Worm (Caenorhabditis elegans) whole organism, L4 larva: Measurements from ENCODE around the gene nhr-129.

Experiments used
- T26A8.4 ChIP-seq: fragments of 200-800 bp; sonication (Bioruptor generic); IDR thresholded peaks from 2 replicates; pipeline ENCODE4 v1.3.6; 2022; ENCODE audit warnings: missing genetic modification characterization, missing compliant biosample characterization
- Y48G9A.11 ChIP-seq: fragments of 200-800 bp; sonication (Bioruptor generic); IDR thresholded peaks from 2 replicates; pipeline ENCODE4 v1.3.6; 2022; ENCODE audit warnings: missing genetic modification reagents, missing genetic modification characterization, missing compliant biosample characterization
- Y5F2A.4 ChIP-seq: fragments of 200-800 bp; sonication (Bioruptor generic); optimal IDR thresholded peaks from 2 replicates; lab custom pipeline; 2018; ENCODE audit warnings: mild to moderate bottlenecking, missing genetic modification characterization, missing compliant biosample characterization
- ZK337.2 ChIP-seq: fragments of 200-800 bp; sonication (Bioruptor generic); IDR thresholded peaks from 2 replicates; pipeline ENCODE4 v1.3.6; 2022; ENCODE audit warnings: missing genetic modification reagents, missing genetic modification characterization, missing compliant biosample characterization
- ZK546.5 ChIP-seq, 2 experiments: sonication (generic microtip); optimal IDR thresholded peaks; 2 replicates each; lab custom pipeline; 2017; ENCODE audit warnings: missing biosample characterization in 2 of 2, missing genetic modification characterization in 2 of 2
- aha-1 ChIP-seq: fragments of 150-350 bp; peaks from one replicate; lab custom pipeline; 2014; ENCODE audit warnings: missing biosample characterization, missing genetic modification characterization
- aly-2 ChIP-seq: sonication (generic microtip); optimal IDR thresholded peaks from 2 replicates; lab custom pipeline; 2018; ENCODE audit warnings: missing biosample characterization, missing genetic modification characterization
- arid-1 ChIP-seq: fragments of 200-800 bp; sonication (Bioruptor generic); conservative IDR thresholded peaks from 2 replicates; pipeline ENCODE4 v1.3.6; 2022; ENCODE audit warnings: missing genetic modification reagents, missing genetic modification characterization, missing compliant biosample characterization
- ceh-28 ChIP-seq: fragments of 150-350 bp; optimal IDR thresholded peaks from 2 replicates; lab custom pipeline; 2014; ENCODE audit warnings: missing biosample characterization, missing genetic modification reagents, missing genetic modification characterization
- ceh-32 ChIP-seq: sonication (generic microtip); optimal IDR thresholded peaks from 2 replicates; lab custom pipeline; 2016; ENCODE audit warnings: mild to moderate bottlenecking, missing genetic modification characterization, missing compliant biosample characterization; ENCODE audit not compliant: poor library complexity
- ceh-44 ChIP-seq: fragments of 200-800 bp; sonication (Bioruptor generic); IDR thresholded peaks from 2 replicates; pipeline ENCODE4 v1.3.6; 2022; ENCODE audit warnings: missing genetic modification reagents, missing genetic modification characterization, missing compliant biosample characterization
- ceh-62 ChIP-seq: sonication (generic microtip); optimal IDR thresholded peaks from 2 replicates; lab custom pipeline; 2017; ENCODE audit warnings: missing biosample characterization, missing genetic modification characterization
- ctbp-1 ChIP-seq: fragments of 200-800 bp; sonication (Bioruptor generic); IDR thresholded peaks from 2 replicates; pipeline ENCODE4 v1.3.6; 2022; ENCODE audit warnings: missing genetic modification reagents, missing genetic modification characterization, missing compliant biosample characterization
- daf-19 ChIP-seq: fragments of 200-800 bp; sonication (Bioruptor generic); conservative IDR thresholded peaks from 2 replicates; pipeline ENCODE4 v1.3.6; 2022; ENCODE audit warnings: missing genetic modification characterization, missing compliant biosample characterization
- dmd-6 ChIP-seq: fragments of 200-800 bp; sonication (Bioruptor generic); IDR thresholded peaks from 2 replicates; pipeline ENCODE4 v1.3.6; 2022; ENCODE audit warnings: missing genetic modification reagents, missing genetic modification characterization, missing compliant biosample characterization
- dmd-8 ChIP-seq: fragments of 200-800 bp; sonication (Bioruptor generic); IDR thresholded peaks from 2 replicates; pipeline ENCODE4 v1.3.6; 2022; ENCODE audit warnings: missing genetic modification characterization, missing compliant biosample characterization
- dpl-1 ChIP-seq: fragments of 150-350 bp; optimal IDR thresholded peaks from 2 replicates; lab custom pipeline; 2014; ENCODE audit warnings: missing biosample characterization, missing genetic modification reagents, missing genetic modification characterization
- egl-43 ChIP-seq: fragments of 200-800 bp; sonication (Bioruptor generic); IDR thresholded peaks from 2 replicates; pipeline ENCODE4 v1.3.6; 2022; ENCODE audit warnings: missing genetic modification reagents, missing genetic modification characterization, missing compliant biosample characterization
- fkh-10 ChIP-seq: fragments of 150-350 bp; optimal IDR thresholded peaks from 2 replicates; lab custom pipeline; 2014; ENCODE audit warnings: missing biosample characterization, missing genetic modification reagents, missing genetic modification characterization
- fos-1 ChIP-seq: fragments of 150-350 bp; optimal IDR thresholded peaks from 2 replicates; lab custom pipeline; 2014; ENCODE audit warnings: missing biosample characterization, missing genetic modification characterization
- hmg-1.1 ChIP-seq: fragments of 200-800 bp; sonication (Bioruptor generic); IDR thresholded peaks from 2 replicates; pipeline ENCODE4 v1.3.6; 2022; ENCODE audit warnings: missing genetic modification reagents, missing genetic modification characterization, missing compliant biosample characterization
- lin-29 ChIP-seq: fragments of 200-800 bp; sonication (Bioruptor generic); IDR thresholded peaks from 2 replicates; pipeline ENCODE4 v1.3.6; 2022; ENCODE audit warnings: missing genetic modification reagents, missing genetic modification characterization, missing compliant biosample characterization
- lin-38 ChIP-seq: fragments of 200-800 bp; sonication (Bioruptor generic); IDR thresholded peaks from 2 replicates; pipeline ENCODE4 v1.3.6; 2022; ENCODE audit warnings: missing genetic modification reagents, missing genetic modification characterization, missing compliant biosample characterization
- lsy-2 ChIP-seq, 2 experiments: fragments of 150-350 bp in 1 of 2; sonication (generic microtip) in 1 of 2; optimal IDR thresholded peaks; 2 replicates each; lab custom pipeline; 2014 to 2017; ENCODE audit warnings: missing biosample characterization in 2 of 2, missing genetic modification characterization in 2 of 2
- mdl-1 ChIP-seq, 2 experiments: fragments of 150-350 bp in 1 of 2; sonication (generic microtip) in 1 of 2; optimal IDR thresholded peaks; 2 replicates each; lab custom pipeline; 2014 to 2017; ENCODE audit warnings: missing biosample characterization in 2 of 2, missing genetic modification characterization in 2 of 2
- nhr-41 ChIP-seq: fragments of 200-800 bp; sonication (Bioruptor generic); IDR thresholded peaks from 2 replicates; pipeline ENCODE4 v1.3.6; 2022; ENCODE audit warnings: missing genetic modification reagents, missing genetic modification characterization, missing compliant biosample characterization
- php-3 ChIP-seq: fragments of 200-800 bp; sonication (Bioruptor generic); IDR thresholded peaks from 2 replicates; pipeline ENCODE4 v1.3.6; 2022; ENCODE audit warnings: missing genetic modification reagents, missing genetic modification characterization, missing compliant biosample characterization
- set-16 ChIP-seq: fragments of 200-800 bp; sonication (Bioruptor generic); IDR thresholded peaks from 2 replicates; pipeline ENCODE4 v1.3.6; 2022; ENCODE audit warnings: missing genetic modification reagents, missing genetic modification characterization, missing compliant biosample characterization
- skn-1 ChIP-seq: fragments of 150-350 bp; optimal IDR thresholded peaks from 2 replicates; lab custom pipeline; 2014; ENCODE audit warnings: missing biosample characterization, missing genetic modification characterization
- snpc-1.2 ChIP-seq: fragments of 200-800 bp; sonication (Bioruptor generic); IDR thresholded peaks from 2 replicates; pipeline ENCODE4 v1.3.6; 2022; ENCODE audit warnings: missing genetic modification reagents, missing genetic modification characterization, missing compliant biosample characterization
- tag-97 ChIP-seq: fragments of 200-800 bp; sonication (Bioruptor generic); IDR thresholded peaks from 2 replicates; pipeline ENCODE4 v1.3.6; 2022; ENCODE audit warnings: missing genetic modification characterization, missing compliant biosample characterization
- unc-62 ChIP-seq, 3 experiments: fragments of 150-350 bp in 1 of 3; sonication (generic microtip); optimal IDR thresholded peaks in 2 of 3; peaks in 1 of 3; 1 replicate in 1 of 3; 2 replicates in 2 of 3; lab custom pipeline; 2014 to 2017; ENCODE audit warnings: missing biosample characterization in 3 of 3, missing genetic modification characterization in 3 of 3, missing genetic modification reagents in 3 of 3, missing genotype in 1 of 3
- zfp-3 ChIP-seq: fragments of 200-800 bp; sonication (Bioruptor generic); conservative IDR thresholded peaks from 2 replicates; pipeline ENCODE4 v1.3.6; 2022; ENCODE audit warnings: missing genetic modification reagents, missing genetic modification characterization, missing compliant biosample characterization

nhr-129 gene

ce11 chrV:13367024-13367423 lies 36.2 kb upstream of the nhr-129 start, which contains the start of gene srx-125:
srx-125 (plus strand) TSS chrV:13367324.
- TF ChIP-seq ZK337.2 (GFP tag; lab: Robert Waterston, UW) (no peak), mdl-1 (tag; optimal IDR thresholded peaks at IDR 0.05; lab: Kevin White, UChicago) (no peak), hmg-1.1 (GFP tag; lab: Robert Waterston, UW) (no peak), unc-62 (GFP tag; optimal IDR thresholded peaks at IDR 0.05 in 1 of 2; lab: Kevin White, UChicago) (peak in 1 of 2 experiments; percentile 46), unc-62 (tag; optimal IDR thresholded peaks at IDR 0.05; lab: Kevin White, UChicago) (no peak), Y48G9A.11 (no peak), dpl-1 (GFP tag; lab: Kevin White, UChicago) (no peak), skn-1 (tag; lab: Kevin White, UChicago) (no peak)

- TF ChIP-seq egl-43 (GFP tag; lab: Robert Waterston, UW), result no peak
- TF ChIP-seq aly-2 (tag; lab: Kevin White, UChicago), result no peak
- TF ChIP-seq php-3, result no peak
- TF ChIP-seq ceh-28 (tag; lab: Kevin White, UChicago), result no peak
- no peak for TF ChIP-seq nhr-41
- peak; percentile 37 for TF ChIP-seq fkh-10 (GFP tag; lab: Kevin White, UChicago)
- TF ChIP-seq snpc-1.2, result no peak
Measured at ce11 chrV:13366488-13366887, 35.7 kb upstream of the nhr-129 start.

- TF ChIP-seq Y5F2A.4 (no peak), unc-62 (GFP tag; optimal IDR thresholded peaks at IDR 0.05 in 1 of 2; lab: Kevin White, UChicago) (peak in 1 of 2 experiments; percentile 92), unc-62 (tag; optimal IDR thresholded peaks at IDR 0.05; lab: Kevin White, UChicago) (no peak), ceh-32 (no peak), lin-38 (GFP tag; lab: Robert Waterston, UW) (no peak), ceh-62 (no peak), T26A8.4 (no peak), ctbp-1 (GFP tag; lab: Robert Waterston, UW) (no peak)
Measured at ce11 chrV:13364227-13364626, 33.4 kb upstream of the nhr-129 start.

- TF ChIP-seq aha-1 (tag; lab: Kevin White, UChicago) (peak; percentile 31), arid-1 (GFP tag; lab: Robert Waterston, UW) (no peak), mdl-1 (tag; optimal IDR thresholded peaks at IDR 0.05; lab: Kevin White, UChicago) (no peak)
Measured at ce11 chrV:13363415-13363814, 32.6 kb upstream of the nhr-129 start, which contains the start of gene srg-46. srg-46 (plus strand) TSS chrV:13363715.

ce11 chrV:13360254-13360653 lies 29.4 kb upstream of the nhr-129 start, which contains the start of gene F32H5.4:
F32H5.4 (plus strand) TSS chrV:13360554.
- TF ChIP-seq zfp-3 (GFP tag; lab: Robert Waterston, UW) (no peak), ceh-32 (no peak), tag-97 (GFP tag; lab: Robert Waterston, UW) (no peak), daf-19 (GFP tag; lab: Robert Waterston, UW) (no peak), arid-1 (GFP tag; lab: Robert Waterston, UW) (no peak), aly-2 (tag; lab: Kevin White, UChicago) (no peak), dmd-6 (no peak), ZK546.5 (tag; optimal IDR thresholded peaks at IDR 0.05; lab: Kevin White, UChicago) (no peak), nhr-41 (no peak), dpl-1 (GFP tag; lab: Kevin White, UChicago) (no peak), php-3 (no peak), fos-1 (tag; lab: Kevin White, UChicago) (no peak), ceh-44 (GFP tag; lab: Robert Waterston, UW) (no peak), set-16 (GFP tag; lab: Robert Waterston, UW) (no peak), lin-29 (GFP tag; lab: Robert Waterston, UW) (no peak), lsy-2 (tag; optimal IDR thresholded peaks at IDR 0.05; lab: Kevin White, UChicago) (no peak), dmd-8 (no peak)
